Fruit fly (Drosophila melanogaster): ENCODE data around the gene Cht11.

Cht11 gene

dm6 chrX:6859756-6860412, 10.6 kb upstream of the Cht11 start (continued):
- no peak for TF ChIP-seq HLHmδ (GFP tag; optimal IDR thresholded peaks at IDR 0.05)
- 0 out of 2 replicates have a peak, but pooled peaks have one; percentile 10 for TF ChIP-seq seq (GFP tag; IDR thresholded peaks at IDR 0.05)
- peak; percentile 50 for TF ChIP-seq Sox102F (GFP tag; optimal IDR thresholded peaks at IDR 0.05)
- TF ChIP-seq cad (GFP tag; optimal IDR thresholded peaks at IDR 0.05): no peak
- TF ChIP-seq org-1 (GFP tag; optimal IDR thresholded peaks at IDR 0.05): peak; percentile 74
- TF ChIP-seq CG4617 (GFP tag; optimal IDR thresholded peaks at IDR 0.05; ENCODE audit: borderline replicate concordance): no peak
- TF ChIP-seq CG17328 (GFP tag; IDR thresholded peaks at IDR 0.05): no peak
- 0 out of 2 replicates have a peak, but pooled peaks have one; percentile 41 for TF ChIP-seq cas (GFP tag; IDR thresholded peaks at IDR 0.05)
- no peak for TF ChIP-seq CG6791 (GFP tag; IDR thresholded peaks at IDR 0.05; ENCODE audit: partially characterized antibody)
- TF ChIP-seq YL-1 (GFP tag; optimal IDR thresholded peaks at IDR 0.05): no peak
- TF ChIP-seq Adf1 (GFP tag; IDR thresholded peaks at IDR 0.05): peak; percentile 88
- TF ChIP-seq fd64A (GFP tag; optimal IDR thresholded peaks at IDR 0.05): no peak
- TF ChIP-seq CG1792 (GFP tag; optimal IDR thresholded peaks at IDR 0.05): peak; percentile 76
- TF ChIP-seq Atf6 (GFP tag; IDR thresholded peaks at IDR 0.05): peak; percentile 10; the same call in 1 of the 2 replicates
- 0 out of 3 replicates have a peak, but pooled peaks have one; percentile 38 for TF ChIP-seq C15 (GFP tag; IDR thresholded peaks at IDR 0.05)
- no peak for TF ChIP-seq CG1603 (tag; optimal IDR thresholded peaks at IDR 0.05)
- peak; percentile 83 for TF ChIP-seq CG9215 (GFP tag; IDR thresholded peaks at IDR 0.05)
- TF ChIP-seq CG30431 (GFP tag; optimal IDR thresholded peaks at IDR 0.05): peak; percentile 10
- TF ChIP-seq Hmx (GFP tag; optimal IDR thresholded peaks at IDR 0.05): peak; percentile 82
- peak; percentile 79 for TF ChIP-seq CG9932 (GFP tag; IDR thresholded peaks at IDR 0.05)
- TF ChIP-seq CG18764 (GFP tag; optimal IDR thresholded peaks at IDR 0.05): peak; percentile 66
- no peak for TF ChIP-seq CG8478 (optimal IDR thresholded peaks at IDR 0.05)
- TF ChIP-seq sim (GFP tag; IDR thresholded peaks at IDR 0.05): 0 out of 2 replicates have a peak, but pooled peaks have one; percentile 5
- TF ChIP-seq CG12659 (GFP tag; optimal IDR thresholded peaks at IDR 0.05): peak; percentile 53
- TF ChIP-seq CG6854 (GFP tag; optimal IDR thresholded peaks at IDR 0.05): peak; percentile 81
- TF ChIP-seq wor (GFP tag; IDR thresholded peaks at IDR 0.05): no peak
- no peak for TF ChIP-seq insv (GFP tag; optimal IDR thresholded peaks at IDR 0.05)
- peak; percentile 27 for TF ChIP-seq sd (tag; optimal IDR thresholded peaks at IDR 0.05)
- TF ChIP-seq nau (GFP tag; optimal IDR thresholded peaks at IDR 0.05): peak; percentile 71
- no peak for TF ChIP-seq Lim3 (GFP tag; IDR thresholded peaks at IDR 0.05)
- TF ChIP-seq gcm2 (GFP tag; optimal IDR thresholded peaks at IDR 0.05): no peak
- peak; percentile 48 for TF ChIP-seq CG6254 (GFP tag; optimal IDR thresholded peaks at IDR 0.05)
- no peak for TF ChIP-seq hb (GFP tag; IDR thresholded peaks at IDR 0.05; ENCODE audit: partially characterized antibody)
- TF ChIP-seq tup (GFP tag; optimal IDR thresholded peaks at IDR 0.05): peak; percentile 46
- TF ChIP-seq odd (GFP tag; optimal IDR thresholded peaks at IDR 0.05): peak; percentile 14
- TF ChIP-seq CG9437 (GFP tag; optimal IDR thresholded peaks at IDR 0.05): peak; percentile 39
- no peak for TF ChIP-seq nerfin-2 (GFP tag; IDR thresholded peaks at IDR 0.05; ENCODE audit: partially characterized antibody)
- no peak for TF ChIP-seq MTF-1 (GFP tag; optimal IDR thresholded peaks at IDR 0.05; ENCODE audit: borderline replicate concordance)
- no peak for TF ChIP-seq CG14050 (GFP tag; IDR thresholded peaks at IDR 0.05)
- TF ChIP-seq da (GFP tag; optimal IDR thresholded peaks at IDR 0.05): no peak
- no peak for TF ChIP-seq BEAF-32 (GFP tag; optimal IDR thresholded peaks at IDR 0.05)
- TF ChIP-seq row (GFP tag; IDR thresholded peaks at IDR 0.05): peak; percentile 72
- peak; percentile 97 for TF ChIP-seq crol (GFP tag; IDR thresholded peaks at IDR 0.05)
- TF ChIP-seq lab (GFP tag; optimal IDR thresholded peaks at IDR 0.05): peak; percentile 84
- TF ChIP-seq CkIIα-i1 (GFP tag; IDR thresholded peaks at IDR 0.05): 0 out of 2 replicates have a peak, but pooled peaks have one; percentile 46
- TF ChIP-seq CTCF (GFP tag; optimal IDR thresholded peaks at IDR 0.05): peak; percentile 35
- TF ChIP-seq CG12744 (GFP tag; optimal IDR thresholded peaks at IDR 0.05): peak; percentile 67
- TF ChIP-seq gfzf (GFP tag; optimal IDR thresholded peaks at IDR 0.05): no peak
- no peak; the same call in 2 of the 3 replicates for TF ChIP-seq CG2889 (GFP tag; IDR thresholded peaks at IDR 0.05)
- TF ChIP-seq ranshi (GFP tag; IDR thresholded peaks at IDR 0.05): peak; percentile 56; the same call in 1 of the 2 replicates
